Worm (Caenorhabditis elegans): ENCODE data around the gene C09E7.4.

Gene C09E7.4

ce11 chrIII:6508327-6508726 lies 28.5 kb downstream of the C09E7.4 start:
- TF ChIP-seq alr-1 (tag; optimal IDR thresholded peaks at IDR 0.05; ENCODE audit: borderline replicate concordance) (no peak), mep-1 (tag; optimal IDR thresholded peaks at IDR 0.05) (no peak), fkh-10 (GFP tag; optimal IDR thresholded peaks at IDR 0.05) (no peak), snu-23 (GFP tag; optimal IDR thresholded peaks at IDR 0.05) (peak; percentile 28), lin-14 (GFP tag; optimal IDR thresholded peaks at IDR 0.05) (peak; percentile 8), nhr-19 (GFP tag; conservative IDR thresholded peaks at IDR 0.05) (peak; percentile 49), unc-30 (tag; optimal IDR thresholded peaks at IDR 0.05) (no peak), aha-1 (tag; optimal IDR thresholded peaks at IDR 0.05) (no peak), nhr-77 (tag; optimal IDR thresholded peaks at IDR 0.05) (no peak), ama-1 (optimal IDR thresholded peaks at IDR 0.05) (no peak), unc-62 (GFP tag; optimal IDR thresholded peaks at IDR 0.05) (no peak), zag-1 (tag; optimal IDR thresholded peaks at IDR 0.05) (no peak), pag-3 (tag; optimal IDR thresholded peaks at IDR 0.05; ENCODE audit: borderline replicate concordance, insufficient read depth) (no peak), hlh-4 (tag; optimal IDR thresholded peaks at IDR 0.05) (no peak), nhr-11 (tag; optimal IDR thresholded peaks at IDR 0.05) (no peak), nhr-76 (tag; optimal IDR thresholded peaks at IDR 0.05) (no peak), elt-3 (tag; optimal IDR thresholded peaks at IDR 0.05) (peak in 1 of 6 experiments; percentile 93), egl-27 (tag; optimal IDR thresholded peaks at IDR 0.05) (no peak), tlp-1 (tag; optimal IDR thresholded peaks at IDR 0.05) (no peak), fkh-8 (tag; optimal IDR thresholded peaks at IDR 0.05) (no peak), grh-1 (GFP tag; IDR thresholded peaks at IDR 0.05) (no peak), ceh-82 (tag; optimal IDR thresholded peaks at IDR 0.05) (no peak), skn-1 (tag; optimal IDR thresholded peaks at IDR 0.05) (no peak), hpl-2 (GFP tag; optimal IDR thresholded peaks at IDR 0.05) (no peak), nhr-84 (tag; optimal IDR thresholded peaks at IDR 0.05) (no peak), lsy-2 (tag; optimal IDR thresholded peaks at IDR 0.05) (no peak), lir-3 (tag; optimal IDR thresholded peaks at IDR 0.05; ENCODE audit: poor library complexity) (no peak), ceh-8 (GFP tag; optimal IDR thresholded peaks at IDR 0.05) (no peak), ztf-4 (tag; optimal IDR thresholded peaks at IDR 0.05) (no peak), efl-3 (GFP tag; optimal IDR thresholded peaks at IDR 0.05) (no peak), efl-1 (optimal IDR thresholded peaks at IDR 0.05) (no peak), efl-1 (GFP tag; optimal IDR thresholded peaks at IDR 0.05 in 1 of 2) (no peak), mab-9 (GFP tag; IDR thresholded peaks at IDR 0.05) (no peak), xbp-1 (tag; optimal IDR thresholded peaks at IDR 0.05) (no peak), zip-4 (GFP tag; optimal IDR thresholded peaks at IDR 0.05) (no peak), blmp-1 (tag; optimal IDR thresholded peaks at IDR 0.05) (peak; percentile 47), pax-3 (tag; optimal IDR thresholded peaks at IDR 0.05) (no peak), nhr-20 (tag; optimal IDR thresholded peaks at IDR 0.05) (peak; percentile 58), mef-2 (tag; optimal IDR thresholded peaks at IDR 0.05) (no peak), hlh-17 (GFP tag; optimal IDR thresholded peaks at IDR 0.05; ENCODE audit: borderline replicate concordance) (no peak), sox-4 (tag; optimal IDR thresholded peaks at IDR 0.05) (no peak), swsn-7 (tag; optimal IDR thresholded peaks at IDR 0.05) (no peak), lin-13 (GFP tag; optimal IDR thresholded peaks at IDR 0.05) (no peak), F16B12.6 (tag; optimal IDR thresholded peaks at IDR 0.05) (no peak), ceh-88 (GFP tag; IDR thresholded peaks at IDR 0.05) (no peak), ztf-11 (tag; optimal IDR thresholded peaks at IDR 0.05) (no peak), fkh-4 (tag; optimal IDR thresholded peaks at IDR 0.05; ENCODE audit: borderline replicate concordance) (no peak), dsc-1 (tag; optimal IDR thresholded peaks at IDR 0.05) (no peak), pqm-1 (tag; optimal IDR thresholded peaks at IDR 0.05) (no peak), nhr-12 (tag; optimal IDR thresholded peaks at IDR 0.05) (no peak), nhr-90 (tag; optimal IDR thresholded peaks at IDR 0.05; ENCODE audit: poor library complexity) (peak; percentile 14), lin-15B (tag; optimal IDR thresholded peaks at IDR 0.05) (no peak), elt-2 (tag; optimal IDR thresholded peaks at IDR 0.05) (no peak), sup-37 (GFP tag; optimal IDR thresholded peaks at IDR 0.05) (no peak)
